Fruit fly (Drosophila melanogaster) whole organism, prepupa: ENCODE measurements around the gene Pex5.

Experiments
- Blimp-1 ChIP-seq: fragments of 200-800 bp; sonication (Bioruptor generic); optimal IDR thresholded peaks from 3 replicates; lab custom pipeline; 2017; ENCODE audit warnings: missing biosample characterization, missing genetic modification characterization, mild to moderate bottlenecking, moderate library complexity, missing genetic modification reagents
- CG15336 ChIP-seq: fragments of 200-800 bp; sonication (Bioruptor generic); IDR thresholded peaks from 2 replicates; pipeline ENCODE4 v1.3.6; 2022; ENCODE audit warnings: missing biosample characterization, missing genetic modification characterization
- Eip75B ChIP-seq: fragments of 200-800 bp; sonication (Bioruptor generic); optimal IDR thresholded peaks from 3 replicates; lab custom pipeline; 2016; ENCODE audit warnings: missing biosample characterization, missing genetic modification characterization
- OdsH ChIP-seq: fragments of 200-800 bp; sonication (Bioruptor generic); optimal IDR thresholded peaks from 3 replicates; lab custom pipeline; 2016; ENCODE audit warnings: missing biosample characterization, missing genetic modification characterization
- dsx ChIP-seq: fragments of 200-800 bp; optimal IDR thresholded peaks from 3 replicates; lab custom pipeline; 2019; ENCODE audit warnings: missing biosample characterization, mild to moderate bottlenecking, missing genetic modification characterization, moderate library complexity; ENCODE audit not compliant: poor library complexity, severe bottlenecking

DNA sequence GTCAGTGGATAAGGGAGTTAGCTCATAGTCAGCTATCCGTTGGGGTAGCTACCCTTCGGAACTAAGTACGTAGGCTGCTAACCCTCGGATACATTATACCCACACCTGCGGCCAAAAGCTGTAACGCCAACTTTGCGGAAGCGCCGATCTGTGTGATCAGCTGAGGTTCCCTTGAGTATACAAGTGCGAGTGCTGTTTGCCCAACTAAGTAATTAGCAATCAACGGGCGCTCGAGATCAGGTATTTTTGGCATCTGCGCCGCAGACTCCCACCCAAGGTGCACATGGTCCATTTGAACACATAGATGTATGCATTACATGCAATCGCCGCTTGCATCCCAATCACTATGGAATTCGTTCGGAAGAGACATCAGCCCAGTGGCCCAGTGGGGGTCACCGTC, 14.8 kb downstream of the Pex5 start:
- no peak for TF ChIP-seq dsx (GFP tag; lab: Kevin White, UChicago)
- TF ChIP-seq OdsH = no peak
- TF ChIP-seq Blimp-1 (GFP tag; lab: Kevin White, UChicago) = no peak
- no peak for TF ChIP-seq Eip75B (GFP tag; lab: Kevin White, UChicago)
- no peak for TF ChIP-seq CG15336
